Worm (Caenorhabditis elegans) whole organism, L2 larva: ENCODE results near the gene chil-6.

Experiments
- C34F6.9 ChIP-seq: fragments of 150-350 bp; optimal IDR thresholded peaks from 2 replicates; lab custom pipeline; 2014; ENCODE audit warnings: missing biosample characterization, missing genetic modification characterization
- F13H6.1 ChIP-seq: sonication (generic microtip); optimal IDR thresholded peaks from 2 replicates; lab custom pipeline; 2016; ENCODE audit warnings: missing genetic modification characterization, missing compliant biosample characterization
- R02D3.7 ChIP-seq: fragments of 150-350 bp; optimal IDR thresholded peaks from 2 replicates; lab custom pipeline; 2014; ENCODE audit warnings: missing biosample characterization, missing genetic modification characterization
- Y55F3AM.14 ChIP-seq: fragments of 200-800 bp; sonication (Bioruptor generic); optimal IDR thresholded peaks from 2 replicates; lab custom pipeline; 2018; ENCODE audit warnings: mild to moderate bottlenecking, missing genetic modification characterization, missing compliant biosample characterization
- alr-1 ChIP-seq: fragments of 150-350 bp; optimal IDR thresholded peaks from 2 replicates; lab custom pipeline; 2014; ENCODE audit warnings: missing biosample characterization, missing genetic modification characterization
- aly-2 ChIP-seq: fragments of 150-350 bp; optimal IDR thresholded peaks from 2 replicates; lab custom pipeline; 2014; ENCODE audit warnings: missing biosample characterization, missing genetic modification characterization
- blmp-1 ChIP-seq: sonication (generic microtip); optimal IDR thresholded peaks from 2 replicates; lab custom pipeline; 2017; ENCODE audit warnings: missing genetic modification characterization, mild to moderate bottlenecking, missing compliant biosample characterization, antibody characterized with exemption, moderate library complexity; ENCODE audit not compliant: insufficient read depth
- ceh-16 ChIP-seq: fragments of 150-350 bp; optimal IDR thresholded peaks from 2 replicates; lab custom pipeline; 2014; ENCODE audit warnings: missing biosample characterization, missing genetic modification characterization
- ceh-82 ChIP-seq: fragments of 150-350 bp; optimal IDR thresholded peaks from 2 replicates; lab custom pipeline; 2014; ENCODE audit warnings: missing biosample characterization, missing genetic modification characterization
- crh-2 ChIP-seq: sonication (generic microtip); optimal IDR thresholded peaks from 2 replicates; lab custom pipeline; 2017; ENCODE audit warnings: missing biosample characterization, missing genetic modification characterization
- dmd-4 ChIP-seq: sonication (generic microtip); optimal IDR thresholded peaks from 2 replicates; lab custom pipeline; 2017; ENCODE audit warnings: missing biosample characterization, missing genetic modification characterization
- elt-1 ChIP-seq: fragments of 150-350 bp; optimal IDR thresholded peaks from 2 replicates; lab custom pipeline; 2014; ENCODE audit warnings: missing biosample characterization, missing genetic modification characterization
- fos-1 ChIP-seq: fragments of 150-350 bp; optimal IDR thresholded peaks from 2 replicates; lab custom pipeline; 2014; ENCODE audit warnings: missing biosample characterization, missing genetic modification characterization
- lin-11 ChIP-seq: fragments of 150-350 bp; sonication (generic microtip); optimal IDR thresholded peaks from 2 replicates; lab custom pipeline; 2014; ENCODE audit warnings: missing biosample characterization, missing genetic modification characterization, inconsistent platforms, mixed read lengths
- lin-13 ChIP-seq: fragments of 150-350 bp; optimal IDR thresholded peaks from 2 replicates; lab custom pipeline; 2014; ENCODE audit warnings: missing biosample characterization, missing genetic modification reagents, missing genetic modification characterization
- lsy-2 ChIP-seq, 2 experiments: fragments of 150-350 bp in 1 of 2; sonication (generic microtip) in 1 of 2; optimal IDR thresholded peaks; 2 replicates each; lab custom pipeline; 2014 to 2017; ENCODE audit warnings: missing biosample characterization in 2 of 2, missing genetic modification characterization in 2 of 2
- mab-5 ChIP-seq: fragments of 150-350 bp; optimal IDR thresholded peaks from 2 replicates; lab custom pipeline; 2014; ENCODE audit warnings: missing biosample characterization, missing genetic modification characterization
- mdl-1 ChIP-seq, 2 experiments: fragments of 150-350 bp in 1 of 2; sonication (generic microtip) in 1 of 2; optimal IDR thresholded peaks; 2 replicates each; lab custom pipeline; 2017; ENCODE audit warnings: missing biosample characterization in 2 of 2, missing genetic modification characterization in 2 of 2
- nhr-10 ChIP-seq: sonication (generic microtip); optimal IDR thresholded peaks from 2 replicates; lab custom pipeline; 2017; ENCODE audit warnings: missing biosample characterization, missing genetic modification characterization
- nhr-11 ChIP-seq: fragments of 150-350 bp; optimal IDR thresholded peaks from 2 replicates; lab custom pipeline; 2014; ENCODE audit warnings: missing biosample characterization, missing genetic modification characterization
- nhr-12 ChIP-seq: fragments of 150-350 bp; optimal IDR thresholded peaks from 2 replicates; lab custom pipeline; 2014; ENCODE audit warnings: missing biosample characterization, missing genetic modification characterization
- nhr-129 ChIP-seq: fragments of 150-350 bp; optimal IDR thresholded peaks from 2 replicates; lab custom pipeline; 2014; ENCODE audit warnings: missing biosample characterization, missing genetic modification characterization
- nhr-21 ChIP-seq: fragments of 150-350 bp; optimal IDR thresholded peaks from 2 replicates; lab custom pipeline; 2014; ENCODE audit warnings: missing biosample characterization, missing genetic modification characterization
- nhr-6 ChIP-seq: fragments of 150-350 bp; optimal IDR thresholded peaks from 2 replicates; lab custom pipeline; 2014; ENCODE audit warnings: missing biosample characterization, missing genetic modification characterization
- peb-1 ChIP-seq: fragments of 150-350 bp; optimal IDR thresholded peaks from 2 replicates; lab custom pipeline; 2014; ENCODE audit warnings: missing biosample characterization, missing genetic modification characterization
- skn-1 ChIP-seq: sonication (generic microtip); optimal IDR thresholded peaks from 2 replicates; lab custom pipeline; 2017; ENCODE audit warnings: missing biosample characterization, missing genetic modification characterization
- sma-3 ChIP-seq: sonication (generic microtip); optimal IDR thresholded peaks from 2 replicates; lab custom pipeline; 2016; ENCODE audit warnings: missing genetic modification reagents, missing genetic modification characterization, missing compliant biosample characterization
- sma-9 ChIP-seq, 2 experiments: fragments of 150-350 bp in 1 of 2; sonication (generic microtip) in 1 of 2; optimal IDR thresholded peaks; 2 replicates each; lab custom pipeline; 2014 to 2016; ENCODE audit warnings: missing genetic modification characterization in 2 of 2, mild to moderate bottlenecking in 1 of 2, missing biosample characterization in 1 of 2, missing compliant biosample characterization in 1 of 2, missing genetic modification reagents in 1 of 2, moderate library complexity in 1 of 2
- unc-39 ChIP-seq: fragments of 150-350 bp; optimal IDR thresholded peaks from 2 replicates; lab custom pipeline; 2014; ENCODE audit warnings: missing biosample characterization, missing genetic modification characterization
- unc-55 ChIP-seq: fragments of 150-350 bp; sonication (generic microtip); optimal IDR thresholded peaks from 3 replicates; lab custom pipeline; 2014; ENCODE audit warnings: missing biosample characterization, missing genetic modification reagents, missing genetic modification characterization
- unc-62 ChIP-seq: fragments of 150-350 bp; optimal IDR thresholded peaks from 2 replicates; lab custom pipeline; 2014; ENCODE audit warnings: missing biosample characterization, missing genetic modification reagents, missing genetic modification characterization
- zag-1 ChIP-seq: fragments of 150-350 bp; optimal IDR thresholded peaks from 2 replicates; lab custom pipeline; 2014; ENCODE audit warnings: missing biosample characterization, missing genetic modification characterization
- ztf-1 ChIP-seq: fragments of 200-800 bp; sonication (Bioruptor generic); conservative IDR thresholded peaks from 2 replicates; pipeline ENCODE4 v1.3.6; 2022; ENCODE audit warnings: missing genetic modification characterization, missing compliant biosample characterization
- ztf-11 ChIP-seq: sonication (generic microtip); optimal IDR thresholded peaks from 2 replicates; lab custom pipeline; 2017; ENCODE audit warnings: missing biosample characterization, missing genetic modification characterization
- ztf-4 ChIP-seq: fragments of 150-350 bp; optimal IDR thresholded peaks from 2 replicates; lab custom pipeline; 2014; ENCODE audit warnings: missing biosample characterization, missing genetic modification characterization

Gene chil-6

DNA sequence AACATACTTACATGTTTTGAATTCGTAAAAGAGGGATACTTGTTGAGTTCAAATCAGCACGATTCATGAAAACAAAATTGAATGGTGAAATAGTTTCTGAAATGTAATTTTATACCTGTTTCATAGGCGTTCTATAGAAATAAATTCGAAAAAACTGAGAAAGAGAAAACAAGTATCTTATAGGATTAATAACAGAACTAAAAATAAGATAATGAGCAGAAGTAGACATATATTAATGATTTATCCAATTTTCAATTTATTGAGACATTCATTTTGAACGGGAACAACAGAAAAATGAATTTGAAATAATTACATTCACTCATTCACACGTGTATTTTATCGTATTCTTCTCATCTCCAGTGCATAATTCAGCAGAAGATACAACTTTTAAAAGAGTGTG lies at the start of gene chil-6:
chil-6 (minus strand) TSS at position 101 of the 400 bp plus-strand sequence.
- TF ChIP-seq elt-1 (tag; lab: Kevin White, UChicago) (no peak), nhr-11 (tag; lab: Kevin White, UChicago) (no peak), lsy-2 (tag; optimal IDR thresholded peaks at IDR 0.05; lab: Kevin White, UChicago) (no peak), ztf-1 (GFP tag; lab: Robert Waterston, UW) (no peak), nhr-10 (no peak), sma-9 (GFP tag; optimal IDR thresholded peaks at IDR 0.05; lab: Kevin White, UChicago) (no peak), sma-9 (tag; optimal IDR thresholded peaks at IDR 0.05; lab: Kevin White, UChicago) (no peak), mdl-1 (tag; optimal IDR thresholded peaks at IDR 0.05; lab: Kevin White, UChicago) (no peak), fos-1 (tag; lab: Kevin White, UChicago) (no peak), lin-11 (tag; lab: Kevin White, UChicago) (no peak), sma-3 (no peak), ztf-4 (no peak), unc-62 (GFP tag; lab: Kevin White, UChicago) (no peak), blmp-1 (no peak), dmd-4 (no peak), zag-1 (tag; lab: Kevin White, UChicago) (no peak)

DNA sequence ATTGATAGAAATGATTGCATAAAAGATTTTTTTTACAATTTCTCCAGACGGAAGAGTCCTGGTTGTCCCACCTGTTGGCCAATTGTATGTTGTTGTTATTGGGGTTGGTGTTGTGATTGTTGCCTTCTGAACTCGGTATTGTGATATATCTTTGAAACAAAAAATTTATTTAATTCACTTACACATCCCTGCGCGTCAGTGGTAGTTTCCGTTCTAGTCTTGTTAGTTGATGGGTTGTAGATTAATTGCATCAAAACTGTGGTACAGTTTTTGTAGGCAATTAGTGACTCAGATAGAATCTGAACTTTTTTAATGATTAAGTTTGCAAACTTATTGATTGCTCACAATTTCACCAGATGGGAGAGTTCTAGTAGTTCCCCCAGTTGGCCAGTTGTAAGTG lies 46.8 kb upstream of the chil-6 start:
- TF ChIP-seq C34F6.9 (tag; lab: Kevin White, UChicago) = no peak

DNA sequence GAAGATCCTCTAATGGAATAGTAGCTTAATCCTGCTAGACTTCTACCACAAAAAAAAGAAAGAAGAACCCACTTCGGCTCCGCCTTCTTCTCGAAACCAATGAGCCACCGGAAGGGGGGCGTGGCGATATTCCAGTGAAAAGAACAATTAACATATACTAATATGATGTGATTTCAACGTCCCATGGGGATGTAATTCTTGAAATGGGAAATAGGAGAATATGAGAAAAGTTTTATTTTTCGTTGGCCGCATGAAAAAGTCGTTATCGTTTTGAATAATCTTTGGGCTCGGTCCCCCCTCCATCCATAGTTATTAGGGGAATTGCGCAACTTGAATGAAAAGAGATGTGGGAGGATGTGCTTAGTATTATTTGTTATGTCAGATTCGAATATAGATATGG lies 42.6 kb upstream of the chil-6 start, which contains the start of gene unc-4:
unc-4 (minus strand) TSS at position 101 of the 400 bp plus-strand sequence.
- TF ChIP-seq R02D3.7 (tag; lab: Kevin White, UChicago) (no peak), ceh-16 (tag; lab: Kevin White, UChicago) (no peak), elt-1 (tag; lab: Kevin White, UChicago) (no peak), nhr-6 (tag; lab: Kevin White, UChicago) (no peak), unc-55 (no peak), unc-39 (tag; lab: Kevin White, UChicago) (no peak)

- no peak for TF ChIP-seq peb-1
- no peak for TF ChIP-seq nhr-21 (tag; lab: Kevin White, UChicago)
- no peak for TF ChIP-seq dmd-4
- TF ChIP-seq ztf-4 = no peak
- no peak for TF ChIP-seq ztf-11 (tag; lab: Kevin White, UChicago)
- TF ChIP-seq Y55F3AM.14 (GFP tag; lab: Kevin White, UChicago) = no peak
- no peak for TF ChIP-seq ceh-82 (tag; lab: Kevin White, UChicago)
- TF ChIP-seq unc-39 (tag; lab: Kevin White, UChicago) = no peak
- TF ChIP-seq crh-2 (tag; lab: Kevin White, UChicago) = no peak
- no peak for TF ChIP-seq nhr-6 (tag; lab: Kevin White, UChicago)
- TF ChIP-seq mdl-1 (tag; optimal IDR thresholded peaks at IDR 0.05; lab: Kevin White, UChicago) = no peak
- TF ChIP-seq nhr-12 (tag; lab: Kevin White, UChicago) = no peak
- no peak for TF ChIP-seq aly-2 (tag; lab: Kevin White, UChicago)
- TF ChIP-seq lin-11 (tag; lab: Kevin White, UChicago) = no peak
- no peak for TF ChIP-seq alr-1
- TF ChIP-seq F13H6.1 = no peak
- TF ChIP-seq skn-1 (tag; lab: Kevin White, UChicago) = no peak
- TF ChIP-seq lin-13 (GFP tag; lab: Kevin White, UChicago) = no peak
Measured at ce11 chrII:9898744-9899143, 41.1 kb upstream of the chil-6 start.

DNA sequence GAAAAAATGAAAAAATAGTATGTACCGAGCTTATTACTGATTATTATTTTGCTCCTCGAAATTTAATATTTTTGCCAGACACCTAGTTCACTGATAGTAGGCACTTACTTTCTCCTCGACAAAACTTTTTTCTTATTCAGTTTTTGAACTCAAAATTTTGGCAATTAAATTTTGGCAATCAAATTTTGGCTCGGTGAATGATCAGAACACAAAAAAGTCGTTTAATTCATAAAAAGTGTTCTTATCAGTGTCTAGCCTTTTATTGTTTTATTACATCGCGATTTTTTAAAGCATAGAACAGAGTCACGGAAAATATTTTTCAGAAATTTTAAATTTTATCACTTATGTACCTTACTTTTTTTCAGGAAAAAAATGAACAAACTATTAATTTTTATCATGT lies 37.5 kb upstream of the chil-6 start:
- no peak for TF ChIP-seq unc-62 (GFP tag; lab: Kevin White, UChicago)

ce11 chrII:9894435-9894834 lies 36.7 kb upstream of the chil-6 start, which contains the start of gene F26C11.1:
Gene F26C11.1 (plus strand): TSS chrII:9894735.
- TF ChIP-seq mab-5 (tag; lab: Kevin White, UChicago) (no peak), F13H6.1 (no peak), ceh-82 (tag; lab: Kevin White, UChicago) (no peak), lin-11 (tag; lab: Kevin White, UChicago) (no peak), nhr-129 (tag; lab: Kevin White, UChicago) (no peak), zag-1 (tag; lab: Kevin White, UChicago) (no peak)
